Fruit fly (Drosophila melanogaster): Measurements from ENCODE around the gene CG16854.

Gene CG16854

DNA sequence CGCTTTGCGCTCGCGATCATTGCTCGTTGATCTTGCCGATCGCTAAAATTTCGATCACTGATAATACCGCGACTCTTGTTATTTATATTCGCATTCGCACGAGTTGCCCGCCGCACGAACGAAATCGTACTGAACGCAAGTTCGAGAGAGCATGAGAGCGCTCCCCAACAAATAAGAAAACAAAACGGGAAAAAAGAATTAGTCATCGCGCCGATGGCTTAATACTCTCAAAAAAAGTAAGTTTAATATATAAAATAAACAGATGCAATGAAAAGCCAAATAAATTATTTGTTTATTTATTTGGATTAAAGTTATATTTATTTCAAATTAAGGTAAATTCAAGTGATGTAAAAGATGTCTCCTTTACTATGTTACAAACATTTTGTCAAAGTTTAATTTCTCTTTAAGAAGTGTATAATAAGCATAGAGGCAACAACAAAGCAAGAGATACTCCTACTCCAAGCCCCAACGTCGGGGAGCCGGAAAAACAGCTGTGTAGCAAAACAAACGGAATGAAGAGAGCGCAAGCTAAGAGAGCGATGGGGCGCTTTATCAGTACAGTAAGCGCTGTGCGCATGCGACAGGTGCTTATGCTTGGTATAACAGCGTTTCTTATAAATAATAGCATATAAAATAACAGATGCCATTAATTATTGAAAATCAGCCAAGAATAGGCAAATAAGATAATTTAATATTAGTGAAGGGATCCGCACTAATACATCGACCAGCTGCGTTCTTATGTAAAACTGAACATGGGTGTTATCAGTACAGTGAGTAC, 29.0 kb upstream of the CG16854 start:
- no peak for TF ChIP-seq Mio (GFP tag; optimal IDR thresholded peaks at IDR 0.05)
- no peak for TF ChIP-seq Dfd (GFP tag; optimal IDR thresholded peaks at IDR 0.05)
- peak; percentile 46 to 50 for TF ChIP-seq dl (GFP tag; optimal IDR thresholded peaks at IDR 0.05; ENCODE audit: insufficient read depth in 1 of 2, partially characterized antibody in 2 of 2)
- no peak for TF ChIP-seq jim (GFP tag; optimal IDR thresholded peaks at IDR 0.05)
- TF ChIP-seq sv (GFP tag; optimal IDR thresholded peaks at IDR 0.05): peak; percentile 81
- TF ChIP-seq psq (GFP tag; optimal IDR thresholded peaks at IDR 0.05): peak; percentile 83
- TF ChIP-seq fru (GFP tag; optimal IDR thresholded peaks at IDR 0.05): peak; percentile 89
- peak; percentile 61 for TF ChIP-seq brk (GFP tag; optimal IDR thresholded peaks at IDR 0.05)
- peak; percentile 75 for TF ChIP-seq h (GFP tag; optimal IDR thresholded peaks at IDR 0.05)
- peak in 1 of 2 experiments; percentile 81 for TF ChIP-seq foxo (GFP tag; optimal IDR thresholded peaks at IDR 0.05)
- TF ChIP-seq br (GFP tag; optimal IDR thresholded peaks at IDR 0.05): peak; percentile 64
- no peak for TF ChIP-seq Hr78 (GFP tag; optimal IDR thresholded peaks at IDR 0.05)
- TF ChIP-seq N (GFP tag; optimal IDR thresholded peaks at IDR 0.05): no peak
- TF ChIP-seq pan (optimal IDR thresholded peaks at IDR 0.05): no peak
- TF ChIP-seq Dif (GFP tag; optimal IDR thresholded peaks at IDR 0.05; ENCODE audit: partially characterized antibody): peak; percentile 62
- TF ChIP-seq OdsH (GFP tag; optimal IDR thresholded peaks at IDR 0.05): peak; percentile 66
- TF ChIP-seq Jra (GFP tag; optimal IDR thresholded peaks at IDR 0.05): no peak
- TF ChIP-seq CG32264 (GFP tag; optimal IDR thresholded peaks at IDR 0.05): no peak
- no peak for TF ChIP-seq Vsx2 (GFP tag; optimal IDR thresholded peaks at IDR 0.05; ENCODE audit: partially characterized antibody)
- peak; percentile 47 for TF ChIP-seq dsf (GFP tag; optimal IDR thresholded peaks at IDR 0.05; ENCODE audit: borderline replicate concordance)
- TF ChIP-seq HLH106 (tag; optimal IDR thresholded peaks at IDR 0.05): peak; percentile 76
- TF ChIP-seq Abd-B (GFP tag; optimal IDR thresholded peaks at IDR 0.05): no peak
- peak; percentile 66 for TF ChIP-seq tai (GFP tag; optimal IDR thresholded peaks at IDR 0.05)
- TF ChIP-seq woc (GFP tag; optimal IDR thresholded peaks at IDR 0.05): peak; percentile 89
- peak; percentile 17 for TF ChIP-seq sage (GFP tag; optimal IDR thresholded peaks at IDR 0.05)
- TF ChIP-seq Sp1 (GFP tag; optimal IDR thresholded peaks at IDR 0.05): peak; percentile 83
- TF ChIP-seq GATAd (GFP tag; optimal IDR thresholded peaks at IDR 0.05): no peak
- peak; percentile 52 for TF ChIP-seq Hnf4 (GFP tag; optimal IDR thresholded peaks at IDR 0.05)
- peak; percentile 40 for TF ChIP-seq Hr83 (GFP tag; optimal IDR thresholded peaks at IDR 0.05; ENCODE audit: poor library complexity, severe bottlenecking)
- TF ChIP-seq rgr (GFP tag; optimal IDR thresholded peaks at IDR 0.05): peak; percentile 67
- TF ChIP-seq ey (GFP tag; optimal IDR thresholded peaks at IDR 0.05): peak; percentile 75
- peak; percentile 12 for TF ChIP-seq CG9705 (GFP tag; optimal IDR thresholded peaks at IDR 0.05)
- TF ChIP-seq Myc (optimal IDR thresholded peaks at IDR 0.05): no peak
- no peak for TF ChIP-seq CrebA (GFP tag; optimal IDR thresholded peaks at IDR 0.05; ENCODE audit: borderline replicate concordance)
- no peak for TF ChIP-seq usp (GFP tag; optimal IDR thresholded peaks at IDR 0.05)
- TF ChIP-seq dmrt93B (GFP tag; optimal IDR thresholded peaks at IDR 0.05): peak; percentile 45
- TF ChIP-seq lola (GFP tag; optimal IDR thresholded peaks at IDR 0.05): no peak
- peak; percentile 14 for TF ChIP-seq Rel (GFP tag; optimal IDR thresholded peaks at IDR 0.05)
- no peak for TF ChIP-seq Rel (tag; optimal IDR thresholded peaks at IDR 0.05)

DNA sequence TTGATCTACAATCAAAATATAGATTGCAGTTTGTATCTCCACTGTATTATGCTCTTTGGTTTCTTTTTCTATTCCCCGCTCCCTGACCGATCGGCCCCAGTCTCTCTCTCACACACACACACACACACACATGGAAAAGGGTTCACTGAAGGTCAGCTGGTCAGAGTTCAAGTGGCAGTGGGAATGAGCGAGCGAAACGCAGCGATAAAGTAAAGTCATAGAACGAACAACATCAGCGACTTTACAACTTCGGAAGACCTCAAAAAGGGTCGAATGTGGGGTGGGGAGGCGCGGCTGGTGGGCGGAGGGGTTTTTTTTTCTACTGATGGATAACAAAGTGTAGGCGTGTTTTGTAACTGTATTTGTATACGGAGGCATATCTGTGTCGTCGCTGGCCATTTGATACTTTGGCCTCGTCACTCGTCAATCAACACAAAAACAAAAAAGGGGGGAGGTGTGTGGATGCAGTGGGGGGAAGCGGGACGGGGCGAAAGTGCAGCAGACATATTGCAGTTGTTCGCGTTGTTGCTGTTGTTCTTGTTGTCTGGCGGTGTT, 28.3 kb upstream of the CG16854 start:
- TF ChIP-seq sage (GFP tag; optimal IDR thresholded peaks at IDR 0.05) (no peak), psq (GFP tag; optimal IDR thresholded peaks at IDR 0.05) (no peak), woc (GFP tag; optimal IDR thresholded peaks at IDR 0.05) (no peak), CrebA (GFP tag; optimal IDR thresholded peaks at IDR 0.05; ENCODE audit: borderline replicate concordance) (no peak), Hnf4 (GFP tag; optimal IDR thresholded peaks at IDR 0.05) (no peak), lola (GFP tag; optimal IDR thresholded peaks at IDR 0.05) (no peak), HLH106 (tag; optimal IDR thresholded peaks at IDR 0.05) (no peak), Sp1 (GFP tag; optimal IDR thresholded peaks at IDR 0.05) (no peak), rgr (GFP tag; optimal IDR thresholded peaks at IDR 0.05) (peak; percentile 28), h (GFP tag; optimal IDR thresholded peaks at IDR 0.05) (no peak), Dfd (GFP tag; optimal IDR thresholded peaks at IDR 0.05) (peak; percentile 32), CG32264 (GFP tag; optimal IDR thresholded peaks at IDR 0.05) (no peak), Jra (GFP tag; optimal IDR thresholded peaks at IDR 0.05) (no peak), brk (GFP tag; optimal IDR thresholded peaks at IDR 0.05) (no peak), usp (GFP tag; optimal IDR thresholded peaks at IDR 0.05) (no peak), br (GFP tag; optimal IDR thresholded peaks at IDR 0.05) (no peak), Rel (GFP tag; optimal IDR thresholded peaks at IDR 0.05) (no peak), Rel (tag; optimal IDR thresholded peaks at IDR 0.05) (no peak), fru (GFP tag; optimal IDR thresholded peaks at IDR 0.05) (no peak), dsf (GFP tag; optimal IDR thresholded peaks at IDR 0.05; ENCODE audit: borderline replicate concordance) (no peak), sv (GFP tag; optimal IDR thresholded peaks at IDR 0.05) (peak; percentile 11), Myc (optimal IDR thresholded peaks at IDR 0.05) (no peak), Hr83 (GFP tag; optimal IDR thresholded peaks at IDR 0.05; ENCODE audit: poor library complexity, severe bottlenecking) (no peak), dmrt93B (GFP tag; optimal IDR thresholded peaks at IDR 0.05) (no peak), OdsH (GFP tag; optimal IDR thresholded peaks at IDR 0.05) (no peak), ey (GFP tag; optimal IDR thresholded peaks at IDR 0.05) (peak; percentile 52)

Measured in whole organism, wandering third instar larva.